Worm (Caenorhabditis elegans): ENCODE measurements around the gene M02D8.6.
A peak's percentile ranks its signal among the peaks of the same experiment; 100 is the strongest.

The M02D8.6 gene

DNA sequence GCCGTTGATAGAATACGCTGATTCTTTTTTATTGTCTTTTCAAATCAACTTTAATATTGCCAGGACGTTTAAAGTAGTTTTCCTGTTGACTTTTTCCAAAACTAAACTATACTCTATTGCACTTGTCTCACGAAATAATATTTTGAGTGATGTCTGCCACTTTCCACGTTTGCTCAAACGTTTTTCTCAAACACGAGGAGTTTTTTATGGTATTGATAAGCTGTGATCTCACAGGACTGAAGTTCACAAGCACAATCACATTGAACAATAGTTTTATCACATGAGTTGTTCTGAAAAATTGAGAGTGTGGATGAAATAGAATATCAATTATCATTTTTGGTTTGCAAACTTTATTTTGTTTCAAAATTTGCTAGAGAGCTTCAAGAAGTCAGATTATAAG, 11.8 kb downstream of the M02D8.6 start (continued):
- TF ChIP-seq lir-3 (tag; optimal IDR thresholded peaks at IDR 0.05), result no peak
- TF ChIP-seq mes-2 (tag; optimal IDR thresholded peaks at IDR 0.05; ENCODE audit: poor library complexity, severe bottlenecking), result no peak
- TF ChIP-seq nhr-28 (tag; optimal IDR thresholded peaks at IDR 0.05), result peak; percentile 59
- peak; percentile 9 for TF ChIP-seq pqm-1 (tag; optimal IDR thresholded peaks at IDR 0.05)
- no peak for TF ChIP-seq lsy-2 (tag; optimal IDR thresholded peaks at IDR 0.05)
- TF ChIP-seq dve-1 (tag; optimal IDR thresholded peaks at IDR 0.05; ENCODE audit: insufficient read depth), result peak; percentile 93
- TF ChIP-seq hlh-30 (tag; optimal IDR thresholded peaks at IDR 0.05; ENCODE audit: insufficient read depth), result peak; percentile 45
- no peak for TF ChIP-seq Y48G9A.11 (GFP tag; IDR thresholded peaks at IDR 0.05)
- TF ChIP-seq daf-12 (tag; optimal IDR thresholded peaks at IDR 0.05), result no peak
- no peak for TF ChIP-seq ces-1 (GFP tag; optimal IDR thresholded peaks at IDR 0.05)
- no peak for TF ChIP-seq fos-1 (tag; optimal IDR thresholded peaks at IDR 0.05)
- no peak for TF ChIP-seq ztf-11 (tag; optimal IDR thresholded peaks at IDR 0.05)
- TF ChIP-seq ZK337.2 (GFP tag; IDR thresholded peaks at IDR 0.05), result no peak
- peak; percentile 83 for TF ChIP-seq dmd-6 (GFP tag; IDR thresholded peaks at IDR 0.05)
- TF ChIP-seq dpl-1 (GFP tag; optimal IDR thresholded peaks at IDR 0.05), result no peak
- no peak for TF ChIP-seq lin-29 (GFP tag; IDR thresholded peaks at IDR 0.05)
- no peak for TF ChIP-seq nhr-25 (tag; optimal IDR thresholded peaks at IDR 0.05; ENCODE audit: borderline replicate concordance, insufficient read depth)
- TF ChIP-seq sdz-12 (GFP tag; optimal IDR thresholded peaks at IDR 0.05), result no peak
- TF ChIP-seq D1046.2 (GFP tag; IDR thresholded peaks at IDR 0.05), result no peak
- no peak for TF ChIP-seq nhr-77 (tag; optimal IDR thresholded peaks at IDR 0.05)
- TF ChIP-seq hmg-1.1 (GFP tag; IDR thresholded peaks at IDR 0.05), result no peak
- TF ChIP-seq daf-16 (GFP tag; optimal IDR thresholded peaks at IDR 0.05), result no peak
- peak; percentile 88 for TF ChIP-seq daf-16 (tag; optimal IDR thresholded peaks at IDR 0.05)
- no peak for TF ChIP-seq mxl-3 (GFP tag; optimal IDR thresholded peaks at IDR 0.05)
- TF ChIP-seq nhr-111 (GFP tag; optimal IDR thresholded peaks at IDR 0.05), result no peak

DNA sequence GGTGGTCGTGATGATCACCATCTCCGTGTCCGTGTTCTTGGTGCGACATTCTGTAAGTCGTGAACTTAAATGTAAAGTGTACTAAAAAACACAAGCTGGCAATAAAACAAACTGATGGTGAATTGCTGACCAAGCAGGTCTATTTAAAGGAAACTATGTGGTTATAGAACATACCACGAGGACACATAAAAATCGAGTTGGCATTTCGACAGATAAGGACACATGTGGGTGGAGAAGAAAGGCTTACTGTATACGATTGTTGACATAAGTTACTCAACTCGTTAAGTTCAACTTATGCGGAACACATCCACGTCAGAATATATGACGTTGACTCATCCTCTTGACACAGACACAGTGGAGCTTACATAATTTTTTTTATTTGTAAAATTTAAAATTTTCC, 12.9 kb downstream of the M02D8.6 start, which contains the start of gene F53A9.8:
Gene F53A9.8, minus strand, starts transcription at position 49 of the 400 bp plus-strand sequence.
- no peak for TF ChIP-seq skn-1 (tag; optimal IDR thresholded peaks at IDR 0.05)
- TF ChIP-seq Y105C5A.15 (GFP tag; IDR thresholded peaks at IDR 0.05), result 0 out of 2 replicates have a peak, but pooled peaks have one; percentile 20
- TF ChIP-seq unc-62 (GFP tag; optimal IDR thresholded peaks at IDR 0.05 in 1 of 2), result peak; percentile 29 to 31
- no peak for TF ChIP-seq unc-62 (tag; optimal IDR thresholded peaks at IDR 0.05)
- no peak for TF ChIP-seq ceh-62 (tag; optimal IDR thresholded peaks at IDR 0.05)
- TF ChIP-seq ztf-7 (tag; optimal IDR thresholded peaks at IDR 0.05), result no peak
- no peak for TF ChIP-seq egl-43 (GFP tag; IDR thresholded peaks at IDR 0.05)
- TF ChIP-seq nhr-42 (GFP tag; IDR thresholded peaks at IDR 0.05), result no peak
- TF ChIP-seq nhr-237 (tag; optimal IDR thresholded peaks at IDR 0.05), result no peak
- no peak for TF ChIP-seq snpc-4 (tag; optimal IDR thresholded peaks at IDR 0.05)
- TF ChIP-seq mep-1 (tag; optimal IDR thresholded peaks at IDR 0.05), result no peak
- no peak for TF ChIP-seq lin-1 (GFP tag; IDR thresholded peaks at IDR 0.05)
- TF ChIP-seq ces-1 (GFP tag; optimal IDR thresholded peaks at IDR 0.05), result no peak
- TF ChIP-seq madf-9 (GFP tag; conservative IDR thresholded peaks at IDR 0.05), result no peak
- no peak for TF ChIP-seq T20F7.1 (GFP tag; optimal IDR thresholded peaks at IDR 0.05)
- TF ChIP-seq ama-1 (optimal IDR thresholded peaks at IDR 0.05), result no peak
- TF ChIP-seq vab-7 (GFP tag; IDR thresholded peaks at IDR 0.05), result no peak
- TF ChIP-seq dpl-1 (GFP tag; optimal IDR thresholded peaks at IDR 0.05), result no peak
- TF ChIP-seq F44E2.7 (GFP tag; IDR thresholded peaks at IDR 0.05), result no peak
- TF ChIP-seq ZK337.2 (GFP tag; IDR thresholded peaks at IDR 0.05), result no peak
- TF ChIP-seq unc-130 (GFP tag; optimal IDR thresholded peaks at IDR 0.05), result no peak
- TF ChIP-seq madf-5 (GFP tag; IDR thresholded peaks at IDR 0.05), result no peak
- TF ChIP-seq hlh-30 (tag; optimal IDR thresholded peaks at IDR 0.05; ENCODE audit: insufficient read depth), result no peak
- TF ChIP-seq nhr-41 (GFP tag; IDR thresholded peaks at IDR 0.05), result no peak
- TF ChIP-seq nhr-28 (tag; optimal IDR thresholded peaks at IDR 0.05), result peak; percentile 58
- TF ChIP-seq php-3 (GFP tag; IDR thresholded peaks at IDR 0.05), result peak; percentile 88
- TF ChIP-seq saeg-2 (GFP tag; IDR thresholded peaks at IDR 0.05), result no peak
- no peak for TF ChIP-seq tra-1 (GFP tag; IDR thresholded peaks at IDR 0.05)
- TF ChIP-seq ceh-28 (tag; optimal IDR thresholded peaks at IDR 0.05), result no peak
- TF ChIP-seq pqm-1 (tag; optimal IDR thresholded peaks at IDR 0.05), result peak; percentile 42
- peak; percentile 50 for TF ChIP-seq dmd-6 (GFP tag; IDR thresholded peaks at IDR 0.05)
- no peak for TF ChIP-seq rbr-2 (tag; optimal IDR thresholded peaks at IDR 0.05)
- no peak for TF ChIP-seq zip-2 (tag; optimal IDR thresholded peaks at IDR 0.05)
- TF ChIP-seq lsy-2 (tag; optimal IDR thresholded peaks at IDR 0.05), result peak in 1 of 2 experiments; percentile 15

All from whole organism, L4 larva.